Fruit fly (Drosophila melanogaster) whole organism, wandering third instar larva: ENCODE results near the gene NimC4.

Source experiments
- CG32264 ChIP-seq: fragments of 200-800 bp; sonication (Bioruptor generic); optimal IDR thresholded peaks from 2 replicates; lab custom pipeline; 2016; ENCODE audit warnings: missing biosample characterization, missing genetic modification characterization
- CG9705 ChIP-seq: fragments of 200-800 bp; sonication (Bioruptor generic); optimal IDR thresholded peaks from 2 replicates; lab custom pipeline; 2018; ENCODE audit warnings: missing biosample characterization, mild to moderate bottlenecking, missing genetic modification characterization
- CrebA ChIP-seq: fragments of 200-800 bp; sonication (Bioruptor generic); optimal IDR thresholded peaks from 2 replicates; lab custom pipeline; 2016; ENCODE audit warnings: missing biosample characterization, mild to moderate bottlenecking, missing genetic modification characterization, borderline replicate concordance
- Dfd ChIP-seq: fragments of >200 bp; optimal IDR thresholded peaks from 2 replicates; lab custom pipeline; 2017; ENCODE audit warnings: missing biosample characterization, missing genetic modification characterization
- Dif ChIP-seq: fragments of 200-275, 200-300 bp; sonication (Bioruptor generic); optimal IDR thresholded peaks from 2 replicates; lab custom pipeline; 2018; ENCODE audit warnings: missing biosample characterization, missing genetic modification characterization; ENCODE audit not compliant: partially characterized antibody
- GATAd ChIP-seq: sonication (Bioruptor generic); optimal IDR thresholded peaks from 2 replicates; lab custom pipeline; 2016; ENCODE audit warnings: missing biosample characterization, missing genetic modification characterization
- HLH106 ChIP-seq: fragments of 200-800 bp; optimal IDR thresholded peaks from 3 replicates; lab custom pipeline; 2019; ENCODE audit warnings: missing biosample characterization, mild to moderate bottlenecking, missing genetic modification characterization, moderate library complexity
- Hnf4 ChIP-seq: fragments of 200-800 bp; sonication (Bioruptor generic); optimal IDR thresholded peaks from 2 replicates; lab custom pipeline; 2016; ENCODE audit warnings: missing biosample characterization, mild to moderate bottlenecking, missing genetic modification characterization
- Hr78 ChIP-seq: fragments of >200 bp; optimal IDR thresholded peaks from 2 replicates; lab custom pipeline; 2017; ENCODE audit warnings: missing biosample characterization, missing genetic modification characterization
- Hr83 ChIP-seq: fragments of 200-300 bp; sonication (Bioruptor generic); optimal IDR thresholded peaks from 2 replicates; lab custom pipeline; 2016; ENCODE audit warnings: missing biosample characterization, mild to moderate bottlenecking, missing genetic modification characterization, moderate library complexity; ENCODE audit not compliant: poor library complexity, severe bottlenecking
- Jra ChIP-seq: sonication (Bioruptor generic); optimal IDR thresholded peaks from 2 replicates; lab custom pipeline; 2016; ENCODE audit warnings: missing biosample characterization, missing genetic modification characterization
- Mio ChIP-seq: sonication (Bioruptor generic); optimal IDR thresholded peaks from 2 replicates; lab custom pipeline; 2016; ENCODE audit warnings: missing biosample characterization, missing genetic modification characterization
- Myc ChIP-seq: fragments of >200 bp; optimal IDR thresholded peaks from 2 replicates; lab custom pipeline; 2017
- N ChIP-seq: fragments of >200 bp; optimal IDR thresholded peaks from 2 replicates; lab custom pipeline; 2018; ENCODE audit warnings: missing biosample characterization, missing external identifiers, missing genetic modification characterization
- OdsH ChIP-seq: fragments of 200-800 bp; sonication (Bioruptor generic); optimal IDR thresholded peaks from 2 replicates; lab custom pipeline; 2016; ENCODE audit warnings: missing biosample characterization, mild to moderate bottlenecking, missing genetic modification characterization
- Rel ChIP-seq, 2 experiments: fragments of 200-800 bp; sonication (Bioruptor generic) in 1 of 2; optimal IDR thresholded peaks; 2 replicates in 1 of 2; 3 replicates in 1 of 2; lab custom pipeline; 2016 to 2019; ENCODE audit warnings: mild to moderate bottlenecking in 2 of 2, missing biosample characterization in 2 of 2, missing genetic modification characterization in 2 of 2, moderate library complexity in 1 of 2
- Sp1 ChIP-seq: fragments of 200-800 bp; sonication (Bioruptor generic); optimal IDR thresholded peaks from 3 replicates; lab custom pipeline; 2019; ENCODE audit warnings: missing biosample characterization, mild to moderate bottlenecking, missing genetic modification characterization, moderate library complexity
- Vsx2 ChIP-seq: fragments of 200-300, 225-300 bp; sonication (Bioruptor generic); optimal IDR thresholded peaks from 2 replicates; lab custom pipeline; 2018; ENCODE audit warnings: missing biosample characterization, missing genetic modification characterization; ENCODE audit not compliant: partially characterized antibody
- br ChIP-seq: fragments of 200-800 bp; sonication (Bioruptor generic); optimal IDR thresholded peaks from 2 replicates; lab custom pipeline; 2016; ENCODE audit warnings: missing biosample characterization, missing genetic modification characterization
- brk ChIP-seq: fragments of 200-800 bp; sonication (Bioruptor generic); optimal IDR thresholded peaks from 2 replicates; lab custom pipeline; 2016; ENCODE audit warnings: missing biosample characterization, mild to moderate bottlenecking, missing genetic modification characterization
- dl ChIP-seq, 2 experiments: fragments of 175-275, 200-275 bp in 1 of 2; fragments of 200-275 bp in 1 of 2; sonication (Bioruptor generic); optimal IDR thresholded peaks; lab custom pipeline; 2018; ENCODE audit warnings: mild to moderate bottlenecking in 2 of 2, missing biosample characterization in 2 of 2, missing genetic modification characterization in 2 of 2, moderate library complexity in 2 of 2; ENCODE audit not compliant: partially characterized antibody in 2 of 2, insufficient read depth in 1 of 2
- dmrt93B ChIP-seq: fragments of 200-800 bp; sonication (Bioruptor generic); optimal IDR thresholded peaks from 2 replicates; lab custom pipeline; 2018; ENCODE audit warnings: missing biosample characterization, mild to moderate bottlenecking, missing genetic modification characterization
- dsf ChIP-seq: sonication (Bioruptor generic); optimal IDR thresholded peaks from 2 replicates; lab custom pipeline; 2016; ENCODE audit warnings: missing biosample characterization, missing genetic modification characterization, borderline replicate concordance
- ey ChIP-seq: fragments of 200-800 bp; sonication (Bioruptor generic); optimal IDR thresholded peaks from 2 replicates; lab custom pipeline; 2016; ENCODE audit warnings: missing biosample characterization, missing genetic modification characterization
- foxo ChIP-seq, 2 experiments: fragments of 200-800 bp; sonication (Bioruptor generic); optimal IDR thresholded peaks; 2 replicates in 1 of 2; 3 replicates in 1 of 2; lab custom pipeline; 2016 to 2017; ENCODE audit warnings: missing biosample characterization in 2 of 2, missing genetic modification characterization in 2 of 2
- fru ChIP-seq: fragments of 200-800 bp; sonication (Bioruptor generic); optimal IDR thresholded peaks from 3 replicates; lab custom pipeline; 2016; ENCODE audit warnings: missing biosample characterization, mild to moderate bottlenecking, missing genetic modification characterization
- h ChIP-seq: fragments of 200-800 bp; sonication (Bioruptor generic); optimal IDR thresholded peaks from 3 replicates; lab custom pipeline; 2016; ENCODE audit warnings: missing biosample characterization, mild to moderate bottlenecking, missing genetic modification characterization
- lola ChIP-seq: fragments of >200 bp; optimal IDR thresholded peaks from 2 replicates; lab custom pipeline; 2017; ENCODE audit warnings: missing biosample characterization, missing genetic modification characterization
- pan ChIP-seq: fragments of >200 bp; optimal IDR thresholded peaks from 2 replicates; lab custom pipeline; 2017
- psq ChIP-seq: fragments of 200-800 bp; sonication (Bioruptor generic); optimal IDR thresholded peaks from 3 replicates; lab custom pipeline; 2017; ENCODE audit warnings: missing biosample characterization, mild to moderate bottlenecking, missing genetic modification characterization, moderate library complexity
- rgr ChIP-seq: fragments of 200-800 bp; sonication (Bioruptor generic); optimal IDR thresholded peaks from 3 replicates; lab custom pipeline; 2016; ENCODE audit warnings: missing biosample characterization, mild to moderate bottlenecking, missing genetic modification characterization
- sage ChIP-seq: fragments of 200-800 bp; sonication (Bioruptor generic); optimal IDR thresholded peaks from 2 replicates; lab custom pipeline; 2016; ENCODE audit warnings: missing biosample characterization, mild to moderate bottlenecking, missing genetic modification characterization
- tai ChIP-seq: sonication (Bioruptor generic); optimal IDR thresholded peaks from 2 replicates; lab custom pipeline; 2016; ENCODE audit warnings: missing biosample characterization, missing genetic modification characterization
- usp ChIP-seq: fragments of >200 bp; optimal IDR thresholded peaks from 2 replicates; lab custom pipeline; 2017; ENCODE audit warnings: missing biosample characterization, missing genetic modification characterization
- woc ChIP-seq: sonication (Bioruptor generic); optimal IDR thresholded peaks from 2 replicates; lab custom pipeline; 2016; ENCODE audit warnings: missing biosample characterization, mild to moderate bottlenecking, missing genetic modification characterization

Gene NimC4

DNA sequence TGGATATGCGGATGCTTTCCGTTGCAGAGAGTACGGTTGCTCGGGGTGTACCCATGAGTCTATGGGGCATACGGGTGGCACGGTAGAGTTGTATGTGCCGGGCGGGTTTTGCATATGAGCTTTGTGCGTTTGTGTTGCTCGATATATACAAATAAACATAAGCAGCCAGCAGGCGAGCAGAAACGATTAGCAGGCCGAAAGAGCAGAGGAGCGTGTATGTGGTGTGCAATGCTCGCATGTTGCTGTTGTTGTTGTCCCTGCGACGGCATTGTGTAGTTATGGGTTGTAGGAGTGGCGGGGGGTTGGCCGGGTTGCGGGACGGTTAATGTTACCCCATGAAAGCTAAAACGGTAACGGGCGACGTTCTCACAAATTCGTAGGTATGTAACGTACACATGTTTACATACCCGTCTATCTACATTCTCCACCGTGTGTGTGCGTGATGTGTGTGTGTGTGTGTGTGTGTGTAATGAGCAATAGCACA, 25.7 kb upstream of the NimC4 start:
- TF ChIP-seq dl (GFP tag; optimal IDR thresholded peaks at IDR 0.05; lab: Kevin White, UChicago; ENCODE audit: insufficient read depth in 1 of 2, partially characterized antibody in 2 of 2) (peak in 1 of 2 experiments; percentile 16), Mio (GFP tag; lab: Kevin White, UChicago) (no peak), Vsx2 (GFP tag; lab: Kevin White, UChicago) (peak; percentile 5)

DNA sequence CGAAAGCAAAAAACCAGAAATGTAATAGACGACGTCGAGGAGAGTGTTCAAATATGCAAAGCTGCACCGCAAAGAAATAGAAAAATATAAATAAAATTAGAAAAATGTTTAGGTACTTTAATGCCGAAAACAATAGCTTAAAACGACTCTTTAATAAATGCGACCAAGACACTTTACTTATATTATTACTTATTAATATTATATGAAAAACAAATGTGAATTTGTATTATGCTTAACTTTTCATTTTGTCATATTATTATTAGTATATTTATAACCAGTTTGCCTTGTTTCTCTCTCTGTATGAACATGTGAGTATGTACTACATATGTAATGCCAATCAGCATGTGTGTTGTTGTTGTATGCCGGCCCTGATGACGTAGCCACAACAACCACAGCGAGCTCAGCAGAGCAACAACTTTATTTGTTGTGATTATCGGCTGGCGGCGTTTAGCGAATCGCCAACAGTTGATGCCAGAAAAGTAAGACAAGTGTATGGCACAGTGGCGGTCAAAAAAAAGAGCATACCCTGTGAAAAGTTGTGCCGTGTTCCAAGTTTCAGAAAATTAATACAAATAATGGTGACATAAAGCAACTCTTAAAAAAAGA, 25.1 kb upstream of the NimC4 start:
- no peak for TF ChIP-seq h
- peak; percentile 59 for TF ChIP-seq Hnf4 (GFP tag; lab: Kevin White, UChicago)
- peak; percentile 61 for TF ChIP-seq Hr83 (GFP tag; lab: Kevin White, UChicago)
- no peak for TF ChIP-seq CrebA (GFP tag; lab: Kevin White, UChicago)
- TF ChIP-seq foxo (GFP tag; optimal IDR thresholded peaks at IDR 0.05; lab: Kevin White, UChicago): peak in 1 of 2 experiments; percentile 60
- peak; percentile 58 for TF ChIP-seq woc (GFP tag; lab: Kevin White, UChicago)
- TF ChIP-seq GATAd: peak; percentile 34
- TF ChIP-seq dmrt93B (GFP tag; lab: Kevin White, UChicago): peak; percentile 20
- TF ChIP-seq OdsH (GFP tag; lab: Kevin White, UChicago): peak; percentile 53
- no peak for TF ChIP-seq Hr78 (GFP tag; lab: Kevin White, UChicago)
- TF ChIP-seq lola (GFP tag; lab: Kevin White, UChicago): no peak
- TF ChIP-seq dsf (GFP tag; lab: Kevin White, UChicago): peak; percentile 5
- TF ChIP-seq Rel (GFP tag; optimal IDR thresholded peaks at IDR 0.05; lab: Kevin White, UChicago): no peak
- peak; percentile 13 for TF ChIP-seq Rel (tag; optimal IDR thresholded peaks at IDR 0.05; lab: Kevin White, UChicago)
- TF ChIP-seq sage (GFP tag; lab: Kevin White, UChicago): no peak
- TF ChIP-seq psq (GFP tag; lab: Kevin White, UChicago): peak; percentile 67
- TF ChIP-seq usp: no peak
- no peak for TF ChIP-seq N
- TF ChIP-seq tai (GFP tag; lab: Kevin White, UChicago): peak; percentile 52
- no peak for TF ChIP-seq dl (GFP tag; optimal IDR thresholded peaks at IDR 0.05; lab: Kevin White, UChicago; ENCODE audit: insufficient read depth in 1 of 2, partially characterized antibody in 2 of 2)
- no peak for TF ChIP-seq Vsx2 (GFP tag; lab: Kevin White, UChicago)
- no peak for TF ChIP-seq Myc (lab: Kevin White, UChicago)
- TF ChIP-seq Jra (GFP tag; lab: Kevin White, UChicago): no peak
- TF ChIP-seq HLH106 (tag; lab: Kevin White, UChicago): peak; percentile 73
- TF ChIP-seq fru (GFP tag; lab: Kevin White, UChicago): peak; percentile 41
- no peak for TF ChIP-seq CG32264 (GFP tag; lab: Kevin White, UChicago)
- peak; percentile 94 for TF ChIP-seq Dfd
- peak; percentile 9 for TF ChIP-seq CG9705 (GFP tag; lab: Kevin White, UChicago)
- TF ChIP-seq br (GFP tag; lab: Kevin White, UChicago): peak; percentile 26
- peak; percentile 43 for TF ChIP-seq ey (GFP tag; lab: Kevin White, UChicago)
- TF ChIP-seq pan (lab: Kevin White, UChicago): no peak
- TF ChIP-seq Sp1 (GFP tag; lab: Kevin White, UChicago): peak; percentile 82
- peak; percentile 55 for TF ChIP-seq rgr (GFP tag; lab: Kevin White, UChicago)
- TF ChIP-seq brk (GFP tag; lab: Kevin White, UChicago): peak; percentile 19

DNA sequence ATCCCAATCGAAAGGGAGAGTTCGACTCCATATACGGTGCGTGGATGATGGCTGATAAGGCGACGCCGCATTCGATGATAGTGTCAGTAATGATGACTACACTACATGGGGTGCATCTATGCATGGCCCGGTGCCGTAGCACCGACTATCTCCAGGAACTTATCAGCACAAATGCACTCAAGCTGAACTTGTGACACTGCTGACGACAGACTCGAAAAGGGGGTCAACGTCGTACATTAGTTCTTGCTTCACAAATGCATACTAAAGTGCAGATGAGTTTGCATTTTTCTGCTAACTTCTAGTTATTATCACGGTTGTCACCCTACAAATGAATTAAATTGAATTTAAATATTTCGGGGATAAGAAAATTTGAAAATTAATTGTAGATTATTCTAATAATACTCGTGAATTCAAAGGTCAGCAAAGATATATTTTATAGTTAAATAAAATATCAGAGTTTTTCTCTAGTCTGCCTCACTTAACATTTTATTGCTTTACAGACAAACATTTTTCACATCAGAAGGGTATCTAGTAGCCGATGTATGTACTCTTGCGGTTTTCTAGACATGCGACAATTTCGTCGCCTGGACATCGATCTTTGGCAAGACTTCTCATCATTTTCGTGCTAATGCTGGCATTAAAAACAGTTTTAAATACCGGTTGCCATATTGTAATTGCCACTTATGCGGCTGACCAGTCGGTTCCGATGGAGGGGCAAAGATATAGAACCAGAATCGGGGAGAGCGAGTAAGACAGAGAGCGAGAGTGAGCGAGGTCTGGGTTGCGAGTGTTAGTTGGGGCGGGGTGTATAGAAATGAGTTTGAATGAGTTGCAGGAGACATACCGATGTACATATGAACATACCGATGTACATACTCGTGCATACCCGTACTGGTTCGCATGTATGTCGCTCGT, 24.0 kb upstream of the NimC4 start:
- peak; percentile 49 for TF ChIP-seq woc (GFP tag; lab: Kevin White, UChicago)
- TF ChIP-seq Vsx2 (GFP tag; lab: Kevin White, UChicago): peak; percentile 38
- no peak for TF ChIP-seq Hnf4 (GFP tag; lab: Kevin White, UChicago)
- TF ChIP-seq dl (GFP tag; optimal IDR thresholded peaks at IDR 0.05; lab: Kevin White, UChicago; ENCODE audit: insufficient read depth in 1 of 2, partially characterized antibody in 2 of 2): peak in 1 of 2 experiments; percentile 61
- no peak for TF ChIP-seq Hr78 (GFP tag; lab: Kevin White, UChicago)
- peak; percentile 87 for TF ChIP-seq Dif (GFP tag; lab: Kevin White, UChicago)
